Worm (Caenorhabditis elegans) whole organism, young adult: ENCODE results near the gene del-10.

Experiments used
- F10E7.11 ChIP-seq: sonication (generic microtip); optimal IDR thresholded peaks from 2 replicates; lab custom pipeline; 2017; ENCODE audit warnings: mild to moderate bottlenecking, missing genetic modification characterization, moderate library complexity, missing compliant biosample characterization
- F23B12.7 ChIP-seq: sonication (generic microtip); optimal IDR thresholded peaks from 2 replicates; lab custom pipeline; 2017; ENCODE audit warnings: missing genetic modification characterization, mild to moderate bottlenecking, missing compliant biosample characterization, antibody characterized with exemption, moderate library complexity; ENCODE audit not compliant: insufficient read depth
- F33H1.4 ChIP-seq: fragments of 200-800 bp; sonication (Bioruptor generic); IDR thresholded peaks from 2 replicates; pipeline ENCODE4 v1.3.6; 2022; ENCODE audit warnings: missing genetic modification reagents, missing genetic modification characterization, missing compliant biosample characterization
- F57C9.4 ChIP-seq: sonication (generic microtip); optimal IDR thresholded peaks from 2 replicates; lab custom pipeline; 2017; ENCODE audit warnings: mild to moderate bottlenecking, missing genetic modification characterization, missing compliant biosample characterization
- K12H6.12 ChIP-seq: fragments of 200-800 bp; sonication (Bioruptor generic); optimal IDR thresholded peaks from 2 replicates; lab custom pipeline; 2018; ENCODE audit warnings: mild to moderate bottlenecking, missing genetic modification characterization, missing compliant biosample characterization
- Y79H2A.3 ChIP-seq: fragments of 200-800 bp; sonication (Bioruptor generic); conservative IDR thresholded peaks from 2 replicates; pipeline ENCODE4 v1.3.6; 2022; ENCODE audit warnings: missing genetic modification reagents, missing genetic modification characterization, missing compliant biosample characterization
- Y95B8A.8 ChIP-seq: fragments of 200-800 bp; sonication (Bioruptor generic); IDR thresholded peaks from 2 replicates; pipeline ENCODE4 v1.3.6; 2022; ENCODE audit warnings: missing genetic modification reagents, missing genetic modification characterization, missing compliant biosample characterization
- ZK185.1 ChIP-seq: sonication (generic microtip); optimal IDR thresholded peaks from 2 replicates; lab custom pipeline; 2016; ENCODE audit warnings: mild to moderate bottlenecking, missing genetic modification characterization, missing compliant biosample characterization; ENCODE audit not compliant: poor library complexity, severe bottlenecking
- aptf-3 ChIP-seq: fragments of 200-800 bp; sonication (Bioruptor generic); IDR thresholded peaks from 2 replicates; pipeline ENCODE4 v1.3.6; 2022; ENCODE audit warnings: missing genetic modification characterization, missing compliant biosample characterization
- attf-3 ChIP-seq: fragments of 200-800 bp; sonication (Bioruptor generic); conservative IDR thresholded peaks from 2 replicates; pipeline ENCODE4 v1.3.6; 2022; ENCODE audit warnings: missing genetic modification reagents, missing genetic modification characterization, missing compliant biosample characterization
- attf-5 ChIP-seq: fragments of 200-800 bp; sonication (Bioruptor generic); optimal IDR thresholded peaks from 2 replicates; lab custom pipeline; 2018; ENCODE audit warnings: mild to moderate bottlenecking, missing genetic modification characterization, missing compliant biosample characterization
- ccch-3 ChIP-seq: fragments of 200-800 bp; sonication (Bioruptor generic); optimal IDR thresholded peaks from 2 replicates; lab custom pipeline; 2018; ENCODE audit warnings: mild to moderate bottlenecking, missing genetic modification characterization, missing compliant biosample characterization
- cebp-1 ChIP-seq, 2 experiments: fragments of 200-800 bp in 1 of 2; sonication (Bioruptor generic) in 1 of 2; sonication (generic microtip) in 1 of 2; IDR thresholded peaks in 1 of 2; optimal IDR thresholded peaks in 1 of 2; 2 replicates each; pipeline versions ENCODE4 v1.3.6 to Lab custom; 2017 to 2022; ENCODE audit warnings: missing compliant biosample characterization in 2 of 2, missing genetic modification characterization in 2 of 2, mild to moderate bottlenecking in 1 of 2, missing genetic modification reagents in 1 of 2, moderate library complexity in 1 of 2
- ceh-100 ChIP-seq: fragments of 200-800 bp; sonication (Bioruptor generic); IDR thresholded peaks from 2 replicates; pipeline ENCODE4 v1.3.6; 2022; ENCODE audit warnings: missing genetic modification reagents, missing genetic modification characterization, missing compliant biosample characterization
- die-1 ChIP-seq: sonication (generic microtip); optimal IDR thresholded peaks from 2 replicates; lab custom pipeline; 2016; ENCODE audit warnings: missing genotype, mild to moderate bottlenecking, missing genetic modification characterization, missing compliant biosample characterization
- dpl-1 ChIP-seq: fragments of 150-350 bp; optimal IDR thresholded peaks from 2 replicates; lab custom pipeline; 2014; ENCODE audit warnings: missing biosample characterization, missing genetic modification reagents, missing genetic modification characterization
- efl-1 ChIP-seq: fragments of 150-350 bp; optimal IDR thresholded peaks from 2 replicates; lab custom pipeline; 2014; ENCODE audit warnings: missing biosample characterization, missing genetic modification reagents, missing genetic modification characterization
- ekl-4 ChIP-seq: fragments of 200-800 bp; sonication (Bioruptor generic); IDR thresholded peaks from 2 replicates; pipeline ENCODE4 v1.3.6; 2022; ENCODE audit warnings: missing genetic modification reagents, missing genetic modification characterization, missing compliant biosample characterization
- fkh-3 ChIP-seq: sonication (generic microtip); optimal IDR thresholded peaks from 2 replicates; lab custom pipeline; 2016; ENCODE audit warnings: mild to moderate bottlenecking, missing genetic modification characterization, missing compliant biosample characterization
- hlh-26 ChIP-seq: fragments of 200-800 bp; sonication (Bioruptor generic); conservative IDR thresholded peaks from 2 replicates; pipeline ENCODE4 v1.3.6; 2022; ENCODE audit warnings: missing genetic modification reagents, missing genetic modification characterization, missing compliant biosample characterization
- hmg-1.2 ChIP-seq: fragments of 200-800 bp; sonication (Bioruptor generic); IDR thresholded peaks from 2 replicates; pipeline ENCODE4 v1.3.6; 2022; ENCODE audit warnings: missing genetic modification reagents, missing genetic modification characterization, missing compliant biosample characterization
- lag-1 ChIP-seq: fragments of 200-800 bp; sonication (Bioruptor generic); IDR thresholded peaks from 2 replicates; pipeline ENCODE4 v1.3.6; 2022; ENCODE audit warnings: missing genetic modification reagents, missing genetic modification characterization, missing compliant biosample characterization
- lin-26 ChIP-seq: fragments of 200-800 bp; sonication (Bioruptor generic); IDR thresholded peaks from 2 replicates; pipeline ENCODE4 v1.3.6; 2022; ENCODE audit warnings: missing genetic modification reagents, missing genetic modification characterization, missing compliant biosample characterization
- lin-35 ChIP-seq, 3 experiments: fragments of 150-350 bp in 2 of 3; sonication (generic microtip) in 1 of 3; optimal IDR thresholded peaks; 2 replicates each; lab custom pipeline; 2014 to 2018; ENCODE audit warnings: missing biosample characterization in 3 of 3, missing genetic modification characterization in 3 of 3, missing genetic modification reagents in 3 of 3
- lir-1 ChIP-seq: fragments of 200-800 bp; sonication (Bioruptor generic); conservative IDR thresholded peaks from 2 replicates; pipeline ENCODE4 v1.3.6; 2022; ENCODE audit warnings: missing genetic modification reagents, missing genetic modification characterization, missing compliant biosample characterization
- madf-10 ChIP-seq: sonication (generic microtip); optimal IDR thresholded peaks from 2 replicates; lab custom pipeline; 2016; ENCODE audit warnings: mild to moderate bottlenecking, missing genetic modification characterization, missing compliant biosample characterization
- madf-3 ChIP-seq: fragments of 200-800 bp; sonication (Bioruptor generic); IDR thresholded peaks from 2 replicates; pipeline ENCODE4 v1.3.6; 2022; ENCODE audit warnings: missing genetic modification reagents, missing genetic modification characterization, missing compliant biosample characterization
- madf-6 ChIP-seq: fragments of 200-800 bp; sonication (Bioruptor generic); IDR thresholded peaks from 2 replicates; pipeline ENCODE4 v1.3.6; 2022; ENCODE audit warnings: missing genetic modification reagents, missing genetic modification characterization, missing compliant biosample characterization
- madf-8 ChIP-seq: fragments of 200-800 bp; sonication (Bioruptor generic); conservative IDR thresholded peaks from 2 replicates; pipeline ENCODE4 v1.3.6; 2022; ENCODE audit warnings: missing genetic modification reagents, missing genetic modification characterization, missing compliant biosample characterization
- nfyb-1 ChIP-seq: fragments of 200-800 bp; sonication (Bioruptor generic); IDR thresholded peaks from 2 replicates; pipeline ENCODE4 v1.3.6; 2022; ENCODE audit warnings: missing genetic modification reagents, missing genetic modification characterization, missing compliant biosample characterization
- nhr-179 ChIP-seq: sonication (generic microtip); optimal IDR thresholded peaks from 2 replicates; lab custom pipeline; 2016; ENCODE audit warnings: mild to moderate bottlenecking, missing genetic modification characterization, missing compliant biosample characterization
- nhr-27 ChIP-seq: fragments of 200-800 bp; sonication (Bioruptor generic); optimal IDR thresholded peaks from 2 replicates; lab custom pipeline; 2018; ENCODE audit warnings: mild to moderate bottlenecking, missing genetic modification characterization, moderate library complexity, missing compliant biosample characterization
- nhr-80 ChIP-seq: sonication (generic microtip); optimal IDR thresholded peaks from 2 replicates; lab custom pipeline; 2016; ENCODE audit warnings: missing genetic modification characterization, missing compliant biosample characterization
- nhr-90 ChIP-seq: sonication (generic microtip); optimal IDR thresholded peaks from 2 replicates; lab custom pipeline; 2016; ENCODE audit warnings: missing genotype, mild to moderate bottlenecking, missing genetic modification characterization, missing compliant biosample characterization
- tbp1 ChIP-seq: fragments of 200-800 bp; sonication (Bioruptor generic); optimal IDR thresholded peaks from 2 replicates; lab custom pipeline; 2018; ENCODE audit warnings: mild to moderate bottlenecking, missing genetic modification characterization, missing compliant biosample characterization
- tlf-1 ChIP-seq: fragments of 200-800 bp; sonication (Bioruptor generic); optimal IDR thresholded peaks from 2 replicates; lab custom pipeline; 2018; ENCODE audit warnings: mild to moderate bottlenecking, missing genetic modification characterization, missing compliant biosample characterization
- zim-3 ChIP-seq: sonication (generic microtip); optimal IDR thresholded peaks from 2 replicates; lab custom pipeline; 2017; ENCODE audit warnings: mild to moderate bottlenecking, missing genetic modification characterization, moderate library complexity, missing compliant biosample characterization

del-10 gene

ce11 chrII:6502826-6503225 is 20.9 kb upstream of the del-10 start, which contains the start of gene R05G9.1:
TSS of gene R05G9.1 (plus strand) at chrII:6503168.
- TF ChIP-seq tbp1 (GFP tag; lab: Kevin White, UChicago) = no peak
- TF ChIP-seq hmg-1.2 (GFP tag; lab: Robert Waterston, UW) = peak; percentile 66; the same call in 1 of the 2 replicates

- TF ChIP-seq madf-8 (GFP tag; lab: Robert Waterston, UW) = peak; percentile 47
- TF ChIP-seq ccch-3 (GFP tag; lab: Kevin White, UChicago) = no peak
- TF ChIP-seq lag-1 (GFP tag; lab: Robert Waterston, UW) = no peak
- TF ChIP-seq efl-1 (GFP tag; lab: Kevin White, UChicago) = peak; percentile 50
- TF ChIP-seq hmg-1.2 (GFP tag; lab: Robert Waterston, UW) = peak; percentile 27; the same call in 1 of the 2 replicates
- TF ChIP-seq F33H1.4 (GFP tag; lab: Robert Waterston, UW) = 0 out of 2 replicates have a peak, but pooled peaks have one; percentile 20
- TF ChIP-seq madf-6 (GFP tag; lab: Robert Waterston, UW) = peak; percentile 86
Observed at ce11 chrII:6501420-6501819, 19.5 kb upstream of the del-10 start, which contains the start of gene R05G9.3. TSS of gene R05G9.3 (minus strand) at chrII:6501520.

DNA sequence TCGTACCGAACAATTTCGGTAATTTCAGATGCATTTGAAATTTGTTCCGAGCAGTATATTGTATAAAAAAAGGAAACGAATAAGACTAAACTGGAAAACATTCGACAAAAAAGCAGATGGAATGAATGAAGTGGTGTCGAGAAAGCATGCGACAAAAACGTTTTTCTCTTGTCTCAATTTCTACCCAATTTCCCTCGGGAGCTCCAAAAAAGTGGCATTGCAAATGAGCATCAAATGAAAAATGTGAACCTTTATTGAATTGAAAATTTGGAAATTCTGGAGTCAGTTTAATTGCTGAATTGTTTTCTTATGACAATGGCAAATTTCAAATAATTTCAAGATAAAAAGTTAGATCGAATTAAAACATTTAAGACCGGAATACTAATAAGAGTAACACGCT is 18.2 kb upstream of the del-10 start, which contains the start of gene R05G9.5:
R05G9.5 (minus strand) TSS at position 101 of the 400 bp plus-strand sequence.
- no peak for TF ChIP-seq nhr-80 (tag; lab: Kevin White, UChicago)
- no peak for TF ChIP-seq cebp-1 (GFP tag; IDR thresholded peaks at IDR 0.05; lab: Robert Waterston, UW)
- TF ChIP-seq cebp-1 (tag; optimal IDR thresholded peaks at IDR 0.05; lab: Kevin White, UChicago) = no peak
- no peak for TF ChIP-seq K12H6.12 (tag; lab: Kevin White, UChicago)
- TF ChIP-seq lin-35 (GFP tag; optimal IDR thresholded peaks at IDR 0.05; lab: Kevin White, UChicago) = no peak
- TF ChIP-seq, all 124 proteins: peak for 0

- TF ChIP-seq ZK185.1 (tag; lab: Kevin White, UChicago) (no peak), nfyb-1 (GFP tag; lab: Robert Waterston, UW) (no peak), tlf-1 (GFP tag; lab: Kevin White, UChicago) (no peak), nhr-179 (tag; lab: Kevin White, UChicago) (no peak), fkh-3 (tag; lab: Kevin White, UChicago) (no peak), lin-26 (GFP tag; lab: Robert Waterston, UW) (no peak), F10E7.11 (tag; lab: Kevin White, UChicago) (no peak), madf-3 (GFP tag; lab: Robert Waterston, UW) (no peak), die-1 (tag; lab: Kevin White, UChicago) (no peak), attf-3 (GFP tag; lab: Robert Waterston, UW) (no peak), ekl-4 (GFP tag; lab: Robert Waterston, UW) (no peak), K12H6.12 (tag; lab: Kevin White, UChicago) (no peak), attf-5 (no peak), hlh-26 (GFP tag; lab: Robert Waterston, UW) (no peak), nhr-27 (tag; lab: Kevin White, UChicago) (no peak), nhr-90 (no peak)
- TF ChIP-seq, all 124 proteins: peak for 0
Observed at ce11 chrII:6499067-6499466, 17.1 kb upstream of the del-10 start, which contains the start of gene twk-49. TSS of gene twk-49 (minus strand) at chrII:6499167.

- TF ChIP-seq zim-3 (tag; lab: Kevin White, UChicago) (no peak), Y79H2A.3 (no peak), attf-5 (no peak), dpl-1 (GFP tag; lab: Kevin White, UChicago) (no peak), madf-6 (GFP tag; lab: Robert Waterston, UW) (no peak), aptf-3 (GFP tag; lab: Robert Waterston, UW) (no peak), lir-1 (no peak), Y95B8A.8 (GFP tag; lab: Robert Waterston, UW) (no peak), madf-10 (tag; lab: Kevin White, UChicago) (no peak), F57C9.4 (no peak), nhr-80 (tag; lab: Kevin White, UChicago) (no peak), F23B12.7 (tag; lab: Kevin White, UChicago) (no peak), ceh-100 (GFP tag; lab: Robert Waterston, UW) (no peak), cebp-1 (GFP tag; IDR thresholded peaks at IDR 0.05; lab: Robert Waterston, UW) (no peak), cebp-1 (tag; optimal IDR thresholded peaks at IDR 0.05; lab: Kevin White, UChicago) (no peak)
Observed at ce11 chrII:6498609-6499008, 16.7 kb upstream of the del-10 start.
